Fruit fly (Drosophila melanogaster): ENCODE results near the gene CG5937.

The CG5937 gene

DNA sequence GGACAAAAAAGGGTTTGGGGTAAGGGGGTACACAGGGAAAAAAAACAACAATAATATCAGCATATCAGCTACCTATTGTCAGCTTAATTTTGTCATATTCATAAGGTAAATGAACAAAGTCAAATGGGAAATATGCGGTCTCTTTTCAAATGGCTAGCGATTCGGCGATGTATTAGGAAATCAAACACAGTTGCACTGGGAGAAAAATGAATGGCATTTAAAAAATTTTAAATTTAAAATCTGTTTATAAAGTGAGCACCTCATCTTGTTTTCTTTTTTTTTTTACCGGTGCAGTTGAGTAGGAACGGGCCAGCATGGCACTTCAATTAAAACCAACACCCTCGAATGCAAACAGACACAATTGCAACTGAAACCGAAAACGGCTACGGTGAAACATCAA lies 14.2 kb downstream of the CG5937 start (continued):
- TF ChIP-seq achi (GFP tag; optimal IDR thresholded peaks at IDR 0.05) (peak; percentile 11), eg (GFP tag; IDR thresholded peaks at IDR 0.05) (peak; percentile 32; the same call in 1 of the 3 replicates), fd85E (GFP tag; optimal IDR thresholded peaks at IDR 0.05) (no peak), CG11294 (GFP tag; IDR thresholded peaks at IDR 0.05) (no peak), Blimp-1 (GFP tag; optimal IDR thresholded peaks at IDR 0.05) (no peak), Eip78C (GFP tag) (peak; percentile 58), CG15336 (GFP tag; IDR thresholded peaks at IDR 0.05) (peak; percentile 34), Gug (GFP tag; IDR thresholded peaks at IDR 0.05) (no peak), CG31627 (GFP tag; optimal IDR thresholded peaks at IDR 0.05) (no peak), Sox102F (GFP tag; optimal IDR thresholded peaks at IDR 0.05) (no peak), CG32006 (GFP tag; optimal IDR thresholded peaks at IDR 0.05) (peak; percentile 44), CG10631 (GFP tag; optimal IDR thresholded peaks at IDR 0.05) (peak; percentile 31), dac (GFP tag; optimal IDR thresholded peaks at IDR 0.05) (no peak), esn (GFP tag; optimal IDR thresholded peaks at IDR 0.05) (no peak), cyc (GFP tag; optimal IDR thresholded peaks at IDR 0.05) (no peak), CG3032 (tag; optimal IDR thresholded peaks at IDR 0.05) (no peak), fkh (GFP tag; optimal IDR thresholded peaks at IDR 0.05) (no peak), svp (GFP tag) (peak; percentile 31), OdsH (GFP tag; optimal IDR thresholded peaks at IDR 0.05) (no peak), CG11762 (GFP tag; optimal IDR thresholded peaks at IDR 0.05; ENCODE audit: insufficient read depth) (no peak), Smox (GFP tag; optimal IDR thresholded peaks at IDR 0.05) (no peak)

DNA sequence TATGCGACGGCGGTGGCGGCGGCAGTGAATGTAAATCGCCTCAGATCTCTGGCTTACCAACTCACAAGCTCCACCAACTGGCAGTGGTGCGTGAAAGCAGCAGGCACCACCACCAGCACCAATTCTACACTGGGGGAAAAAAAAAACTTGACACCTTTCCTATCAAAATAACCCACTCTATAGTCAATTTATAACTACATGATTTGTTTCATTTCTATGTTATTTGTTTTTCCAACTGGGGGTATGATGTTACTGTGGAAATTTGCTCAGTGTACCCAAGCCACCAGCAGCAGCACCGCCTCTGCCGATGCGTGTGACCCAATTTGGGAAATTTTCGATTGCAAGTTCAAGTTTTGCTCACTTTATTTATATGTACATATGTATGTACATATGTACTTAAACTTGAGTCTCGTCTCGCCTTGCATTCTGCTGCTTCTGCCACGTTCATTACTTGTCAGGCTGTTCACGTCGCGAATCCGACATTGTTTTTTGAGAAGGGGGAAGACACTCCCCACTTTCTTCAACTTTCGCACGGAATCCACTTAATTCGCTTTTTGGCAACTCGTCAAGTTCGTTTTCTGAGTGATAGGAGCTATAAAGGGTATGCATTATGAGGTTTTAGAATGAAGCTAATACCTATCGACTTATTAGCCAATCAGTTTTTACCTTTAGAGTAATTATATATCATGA lies 19.5 kb downstream of the CG5937 start:
- TF ChIP-seq Hr38 (GFP tag; optimal IDR thresholded peaks at IDR 0.05), result no peak
- no peak for TF ChIP-seq CG9139 (GFP tag; optimal IDR thresholded peaks at IDR 0.05)
- TF ChIP-seq dac (GFP tag; optimal IDR thresholded peaks at IDR 0.05), result peak; percentile 60
- peak; percentile 4 for TF ChIP-seq CG3032 (tag; optimal IDR thresholded peaks at IDR 0.05)
- TF ChIP-seq salr (GFP tag; optimal IDR thresholded peaks at IDR 0.05), result peak in 1 of 2 experiments; percentile 40
- TF ChIP-seq Eip75B (GFP tag; optimal IDR thresholded peaks at IDR 0.05), result peak; percentile 88
- peak; percentile 11 for TF ChIP-seq CG6808 (GFP tag; optimal IDR thresholded peaks at IDR 0.05)
- peak; percentile 50 for TF ChIP-seq Eip93F (GFP tag; optimal IDR thresholded peaks at IDR 0.05)
- peak; percentile 45; the same call in 1 of the 2 replicates for TF ChIP-seq CG11294 (GFP tag; IDR thresholded peaks at IDR 0.05)
- peak; percentile 77 for TF ChIP-seq Hr4 (GFP tag; optimal IDR thresholded peaks at IDR 0.05)
- TF ChIP-seq Ets21C (GFP tag; optimal IDR thresholded peaks at IDR 0.05), result peak; percentile 82
- TF ChIP-seq CG16779 (tag; optimal IDR thresholded peaks at IDR 0.05), result peak; percentile 47
- peak; percentile 93 for TF ChIP-seq CG6792 (GFP tag; optimal IDR thresholded peaks at IDR 0.05)
- peak; percentile 82 for TF ChIP-seq OdsH (GFP tag; optimal IDR thresholded peaks at IDR 0.05)
- peak; percentile 63 for TF ChIP-seq fd85E (GFP tag; optimal IDR thresholded peaks at IDR 0.05)
- peak; percentile 95 for TF ChIP-seq Eip78C (GFP tag)
- TF ChIP-seq Met (GFP tag; optimal IDR thresholded peaks at IDR 0.05), result peak; percentile 89
- peak; percentile 84 for TF ChIP-seq CG11762 (GFP tag; optimal IDR thresholded peaks at IDR 0.05; ENCODE audit: insufficient read depth)
- TF ChIP-seq svp (GFP tag), result peak; percentile 91
- TF ChIP-seq spab (GFP tag; optimal IDR thresholded peaks at IDR 0.05), result peak; percentile 29
- peak; percentile 79 for TF ChIP-seq achi (GFP tag; optimal IDR thresholded peaks at IDR 0.05)
- peak; percentile 87 for TF ChIP-seq esn (GFP tag; optimal IDR thresholded peaks at IDR 0.05)
- TF ChIP-seq pdm3 (GFP tag; optimal IDR thresholded peaks at IDR 0.05), result peak; percentile 87
- peak; percentile 88 for TF ChIP-seq CG34406 (GFP tag; optimal IDR thresholded peaks at IDR 0.05)
- TF ChIP-seq CG4318 (GFP tag; optimal IDR thresholded peaks at IDR 0.05), result peak; percentile 71
- TF ChIP-seq Lpt (GFP tag; optimal IDR thresholded peaks at IDR 0.05), result peak; percentile 74
- peak; percentile 88 for TF ChIP-seq CG6163 (GFP tag; IDR thresholded peaks at IDR 0.05)
- peak; percentile 29 for TF ChIP-seq CG1621 (tag; optimal IDR thresholded peaks at IDR 0.05)
- peak; percentile 90 for TF ChIP-seq CG3919 (GFP tag; optimal IDR thresholded peaks at IDR 0.05)
- TF ChIP-seq topi (GFP tag; optimal IDR thresholded peaks at IDR 0.05), result peak; percentile 87
- peak; percentile 83 for TF ChIP-seq eg (GFP tag; IDR thresholded peaks at IDR 0.05)
- TF ChIP-seq CG7368 (GFP tag; optimal IDR thresholded peaks at IDR 0.05), result peak; percentile 81
- TF ChIP-seq Blimp-1 (GFP tag; optimal IDR thresholded peaks at IDR 0.05), result peak; percentile 92
- TF ChIP-seq CG8119 (GFP tag; IDR thresholded peaks at IDR 0.05), result peak; percentile 83
- TF ChIP-seq Hr39 (GFP tag; optimal IDR thresholded peaks at IDR 0.05), result peak; percentile 86
- peak; percentile 90 for TF ChIP-seq cyc (GFP tag; optimal IDR thresholded peaks at IDR 0.05)
- TF ChIP-seq CG10631 (GFP tag; optimal IDR thresholded peaks at IDR 0.05), result peak; percentile 73
- TF ChIP-seq CG6276 (GFP tag; optimal IDR thresholded peaks at IDR 0.05), result peak; percentile 70
- TF ChIP-seq net (GFP tag; optimal IDR thresholded peaks at IDR 0.05), result peak; percentile 86
- peak; percentile 87 for TF ChIP-seq CG31627 (GFP tag; optimal IDR thresholded peaks at IDR 0.05)
- TF ChIP-seq vri (GFP tag; optimal IDR thresholded peaks at IDR 0.05), result peak; percentile 15

Measured in whole organism, prepupa.